Worm (Caenorhabditis elegans) whole organism, dauer: Measurements from ENCODE around the gene Y38F1A.4.

Source experiments
- unc-62 ChIP-seq: sonication (generic microtip); optimal IDR thresholded peaks from 2 replicates; lab custom pipeline; 2017; ENCODE audit warnings: missing biosample characterization, missing genetic modification reagents, missing genetic modification characterization

The Y38F1A.4 gene

ce11 chrII:12948158-12948557, 21.4 kb downstream of the Y38F1A.4 start, which contains the start of gene F58G1.7:
F58G1.7 (minus strand) TSS chrII:12948258.
- TF ChIP-seq unc-62, result no peak

ce11 chrII:12944587-12945126, 24.9 kb downstream of the Y38F1A.4 start:
- no peak for TF ChIP-seq unc-62

- TF ChIP-seq unc-62, result no peak
Observed at ce11 chrII:12942496-12942895, 27.0 kb downstream of the Y38F1A.4 start.

- TF ChIP-seq unc-62, result no peak
Observed at ce11 chrII:12939801-12940200, 29.7 kb downstream of the Y38F1A.4 start, which contains the start of gene arrd-10. arrd-10 (plus strand) TSS chrII:12940101.

- TF ChIP-seq unc-62, result no peak
Observed at ce11 chrII:12939161-12939560, 30.4 kb downstream of the Y38F1A.4 start.

- no peak for TF ChIP-seq unc-62
Observed at ce11 chrII:12935259-12935658, 34.3 kb downstream of the Y38F1A.4 start, which contains the start of gene lips-9. lips-9 (minus strand) TSS chrII:12935359.

- no peak for TF ChIP-seq unc-62
Observed at ce11 chrII:12931456-12931923, 38.0 kb downstream of the Y38F1A.4 start, which contains the start of gene dct-18. dct-18 (plus strand) TSS chrII:12931873.

ce11 chrII:12930138-12930537, 39.4 kb downstream of the Y38F1A.4 start:
- no peak for TF ChIP-seq unc-62

- TF ChIP-seq unc-62, result no peak
Observed at ce11 chrII:12928241-12928640, 41.3 kb downstream of the Y38F1A.4 start, which contains the start of gene F58G1.3. F58G1.3 (minus strand) TSS chrII:12928341.

- TF ChIP-seq unc-62, result no peak
Observed at ce11 chrII:12925551-12925950, 44.0 kb downstream of the Y38F1A.4 start, which contains the start of gene F58G1.8. F58G1.8 (minus strand) TSS chrII:12925651.

ce11 chrII:12923225-12923624, 46.3 kb downstream of the Y38F1A.4 start:
- TF ChIP-seq unc-62, result no peak

- TF ChIP-seq unc-62, result no peak
Observed at ce11 chrII:12921478-12921877, 48.0 kb downstream of the Y38F1A.4 start.

- TF ChIP-seq unc-62, result no peak
Observed at ce11 chrII:12918960-12919553, 50.5 kb downstream of the Y38F1A.4 start, which contains the start of the genes F58G1.2 and wago-4. F58G1.2 (minus strand) TSS chrII:12919010. wago-4 (plus strand) TSS chrII:12919551.
